Worm (Caenorhabditis elegans): ENCODE results near the gene fbxa-113.

Gene fbxa-113

ce11 chrV:20186579-20186978, 16.6 kb upstream of the fbxa-113 start, which contains the start of gene srz-16:
Gene srz-16, minus strand, starts transcription at chrV:20186679.
- TF ChIP-seq tab-1 (GFP tag; IDR thresholded peaks at IDR 0.05) = no peak
- TF ChIP-seq med-1 (GFP tag; optimal IDR thresholded peaks at IDR 0.05; ENCODE audit: insufficient read depth) = no peak
- TF ChIP-seq flt-1 (GFP tag; IDR thresholded peaks at IDR 0.05) = no peak
- no peak for TF ChIP-seq ref-1 (GFP tag; conservative IDR thresholded peaks at IDR 0.05)
- no peak for TF ChIP-seq klf-2 (GFP tag; conservative IDR thresholded peaks at IDR 0.05)
- TF ChIP-seq ztf-23 (GFP tag; IDR thresholded peaks at IDR 0.05) = no peak
- no peak for TF ChIP-seq cog-1 (tag; optimal IDR thresholded peaks at IDR 0.05)
- no peak for TF ChIP-seq ztf-29 (GFP tag; IDR thresholded peaks at IDR 0.05)
- TF ChIP-seq T22C8.4 (GFP tag; IDR thresholded peaks at IDR 0.05) = no peak

- no peak for TF ChIP-seq tab-1 (GFP tag; IDR thresholded peaks at IDR 0.05)
- no peak for TF ChIP-seq med-1 (GFP tag; optimal IDR thresholded peaks at IDR 0.05; ENCODE audit: insufficient read depth)
- TF ChIP-seq flt-1 (GFP tag; IDR thresholded peaks at IDR 0.05) = no peak
- no peak for TF ChIP-seq T22C8.4 (GFP tag; IDR thresholded peaks at IDR 0.05)
- no peak for TF ChIP-seq klf-2 (GFP tag; conservative IDR thresholded peaks at IDR 0.05)
- TF ChIP-seq ztf-29 (GFP tag; IDR thresholded peaks at IDR 0.05) = no peak
- no peak for TF ChIP-seq ref-1 (GFP tag; conservative IDR thresholded peaks at IDR 0.05)
- no peak for TF ChIP-seq ztf-23 (GFP tag; IDR thresholded peaks at IDR 0.05)
- no peak for TF ChIP-seq cog-1 (tag; optimal IDR thresholded peaks at IDR 0.05)
Measured at ce11 chrV:20188790-20189189, 14.4 kb upstream of the fbxa-113 start, which contains the start of gene fbxa-116. Gene fbxa-116, minus strand, starts transcription at chrV:20188890.

ce11 chrV:20192102-20192880, 10.9 kb upstream of the fbxa-113 start, which contains the start of the genes fbxa-115 and Y113G7B.27:
Gene fbxa-115, minus strand, starts transcription at chrV:20192152.
Gene Y113G7B.27, plus strand, starts transcription at chrV:20192830.
- TF ChIP-seq med-1 (GFP tag; optimal IDR thresholded peaks at IDR 0.05; ENCODE audit: insufficient read depth) = no peak

ce11 chrV:20195451-20196036, 7.6 kb upstream of the fbxa-113 start, which contains the start of the genes srh-217 and Y113G7B.28:
Gene srh-217, minus strand, starts transcription at chrV:20195551.
Gene Y113G7B.28, plus strand, starts transcription at chrV:20195986.
- no peak for TF ChIP-seq T22C8.4 (GFP tag; IDR thresholded peaks at IDR 0.05)

- TF ChIP-seq klf-2 (GFP tag; conservative IDR thresholded peaks at IDR 0.05) = no peak
- no peak for TF ChIP-seq flt-1 (GFP tag; IDR thresholded peaks at IDR 0.05)
- TF ChIP-seq ztf-29 (GFP tag; IDR thresholded peaks at IDR 0.05) = no peak
- no peak for TF ChIP-seq T22C8.4 (GFP tag; IDR thresholded peaks at IDR 0.05)
- no peak for TF ChIP-seq tab-1 (GFP tag; IDR thresholded peaks at IDR 0.05)
- no peak for TF ChIP-seq ztf-23 (GFP tag; IDR thresholded peaks at IDR 0.05)
- no peak for TF ChIP-seq ref-1 (GFP tag; conservative IDR thresholded peaks at IDR 0.05)
- TF ChIP-seq cog-1 (tag; optimal IDR thresholded peaks at IDR 0.05) = no peak
- no peak for TF ChIP-seq med-1 (GFP tag; optimal IDR thresholded peaks at IDR 0.05; ENCODE audit: insufficient read depth)
Measured at ce11 chrV:20196671-20197070, 6.5 kb upstream of the fbxa-113 start, which contains the start of gene ftr-1. Gene ftr-1, plus strand, starts transcription at chrV:20196971.

DNA sequence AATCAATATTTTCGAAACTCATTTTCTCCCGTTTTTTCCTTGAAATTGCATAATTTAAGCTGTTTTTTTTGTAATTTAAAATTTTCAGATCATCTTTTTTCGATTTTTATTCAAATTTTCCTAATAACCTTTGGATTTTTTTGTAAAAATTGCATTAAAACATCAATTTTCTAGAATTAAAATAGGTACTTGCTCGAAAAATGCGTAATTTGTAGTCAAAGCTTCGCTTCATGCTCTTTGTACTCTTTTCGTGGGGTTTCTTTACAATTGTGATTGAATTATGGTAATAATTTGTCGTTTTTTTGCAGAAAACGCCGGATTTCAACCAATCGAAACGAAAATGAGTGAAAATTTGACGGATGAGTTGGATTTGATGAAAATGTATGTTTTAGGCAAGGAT, 4.2 kb upstream of the fbxa-113 start, which contains the start of gene fog-2:
Gene fog-2 (plus strand): TSS at position 301 of the 400 bp plus-strand sequence.
- TF ChIP-seq T22C8.4 (GFP tag; IDR thresholded peaks at IDR 0.05) (no peak), ztf-29 (GFP tag; IDR thresholded peaks at IDR 0.05) (no peak)

DNA sequence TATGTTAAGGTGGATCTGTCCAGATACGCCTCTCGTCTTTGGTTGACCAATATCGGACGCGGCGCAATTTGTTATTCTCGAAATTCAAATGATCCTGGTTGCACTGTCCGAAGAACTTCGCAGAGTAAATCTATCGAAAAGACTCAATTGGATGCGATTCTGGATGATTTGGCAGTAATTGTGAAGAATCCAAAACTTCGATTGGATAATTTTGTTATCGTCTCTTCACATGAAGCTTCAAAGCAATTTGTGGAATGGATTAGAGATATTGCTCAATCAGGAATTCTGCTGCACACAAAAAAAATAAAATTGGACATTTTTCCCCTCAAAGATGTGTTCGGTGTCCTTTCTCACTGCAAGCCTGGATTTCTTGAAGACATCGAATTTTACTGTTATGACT, 3.5 kb upstream of the fbxa-113 start:
- no peak for TF ChIP-seq med-1 (GFP tag; optimal IDR thresholded peaks at IDR 0.05; ENCODE audit: insufficient read depth)
- no peak for TF ChIP-seq ztf-29 (GFP tag; IDR thresholded peaks at IDR 0.05)
- no peak for TF ChIP-seq tab-1 (GFP tag; IDR thresholded peaks at IDR 0.05)
- TF ChIP-seq ztf-23 (GFP tag; IDR thresholded peaks at IDR 0.05) = no peak
- no peak for TF ChIP-seq ref-1 (GFP tag; conservative IDR thresholded peaks at IDR 0.05)
- no peak for TF ChIP-seq cog-1 (tag; optimal IDR thresholded peaks at IDR 0.05)
- TF ChIP-seq klf-2 (GFP tag; conservative IDR thresholded peaks at IDR 0.05) = no peak
- TF ChIP-seq T22C8.4 (GFP tag; IDR thresholded peaks at IDR 0.05) = no peak
- TF ChIP-seq flt-1 (GFP tag; IDR thresholded peaks at IDR 0.05) = no peak

ce11 chrV:20201316-20201715, 1.9 kb upstream of the fbxa-113 start, which contains the start of gene fbxa-114:
Gene fbxa-114, plus strand, starts transcription at chrV:20201616.
- TF ChIP-seq tab-1 (GFP tag; IDR thresholded peaks at IDR 0.05) = no peak
- TF ChIP-seq cog-1 (tag; optimal IDR thresholded peaks at IDR 0.05) = no peak
- no peak for TF ChIP-seq med-1 (GFP tag; optimal IDR thresholded peaks at IDR 0.05; ENCODE audit: insufficient read depth)
- TF ChIP-seq klf-2 (GFP tag; conservative IDR thresholded peaks at IDR 0.05) = no peak
- TF ChIP-seq ref-1 (GFP tag; conservative IDR thresholded peaks at IDR 0.05) = no peak
- TF ChIP-seq ztf-29 (GFP tag; IDR thresholded peaks at IDR 0.05) = no peak
- no peak for TF ChIP-seq flt-1 (GFP tag; IDR thresholded peaks at IDR 0.05)
- TF ChIP-seq ztf-23 (GFP tag; IDR thresholded peaks at IDR 0.05) = no peak

DNA sequence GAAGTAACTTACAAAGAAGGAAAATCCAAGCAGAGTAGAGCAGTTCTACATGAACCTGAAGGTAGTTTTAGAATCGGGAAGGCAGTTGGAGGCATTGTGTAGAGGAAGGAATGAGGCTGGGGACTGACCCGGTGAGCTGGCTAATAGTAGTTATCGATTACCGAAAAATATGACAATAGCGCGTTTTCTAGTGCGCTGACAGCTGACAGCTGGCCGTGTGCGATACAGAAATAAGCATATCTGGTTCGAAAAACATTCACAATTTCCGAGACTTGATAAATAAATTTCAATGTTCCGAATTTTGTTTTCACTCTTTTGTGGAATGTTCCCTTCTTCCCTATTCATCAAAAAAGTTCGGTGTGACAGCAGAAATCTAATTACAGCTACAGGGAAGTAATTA, 2.9 kb downstream of the fbxa-113 start, which contains the start of the genes fbxb-59 and srbc-34:
Gene fbxb-59 (minus strand): TSS at position 101 of the 400 bp plus-strand sequence.
Gene srbc-34 (plus strand): TSS at position 233 of the 400 bp plus-strand sequence.
- TF ChIP-seq ref-1 (GFP tag; conservative IDR thresholded peaks at IDR 0.05) = no peak
- no peak for TF ChIP-seq T22C8.4 (GFP tag; IDR thresholded peaks at IDR 0.05)
- TF ChIP-seq flt-1 (GFP tag; IDR thresholded peaks at IDR 0.05) = no peak
- no peak for TF ChIP-seq ztf-23 (GFP tag; IDR thresholded peaks at IDR 0.05)
- no peak for TF ChIP-seq cog-1 (tag; optimal IDR thresholded peaks at IDR 0.05)
- no peak for TF ChIP-seq tab-1 (GFP tag; IDR thresholded peaks at IDR 0.05)
- no peak for TF ChIP-seq med-1 (GFP tag; optimal IDR thresholded peaks at IDR 0.05; ENCODE audit: insufficient read depth)
- TF ChIP-seq klf-2 (GFP tag; conservative IDR thresholded peaks at IDR 0.05) = no peak
- TF ChIP-seq ztf-29 (GFP tag; IDR thresholded peaks at IDR 0.05) = no peak
